Fruit fly (Drosophila melanogaster) whole organism, adult: ENCODE results near the gene Grd.

ENCODE experiments used
- CG12768 ChIP-seq: fragments of 200-800 bp; sonication (Bioruptor generic); optimal IDR thresholded peaks from 2 replicates; lab custom pipeline; 2017; ENCODE audit warnings: missing biosample characterization, missing genetic modification characterization, mild to moderate bottlenecking, moderate library complexity, missing genetic modification reagents
- CG14711 ChIP-seq: fragments of 200-800 bp; sonication (Bioruptor generic); optimal IDR thresholded peaks from 2 replicates; lab custom pipeline; 2018; ENCODE audit warnings: missing biosample characterization, mild to moderate bottlenecking, missing genetic modification characterization, moderate library complexity
- CG1620 ChIP-seq: fragments of 200-800 bp; sonication (Bioruptor generic); optimal IDR thresholded peaks from 2 replicates; lab custom pipeline; 2016; ENCODE audit warnings: missing biosample characterization, missing genetic modification characterization
- CG33017 ChIP-seq: fragments of 200-800 bp; sonication (Bioruptor generic); optimal IDR thresholded peaks from 2 replicates; lab custom pipeline; 2018; ENCODE audit warnings: missing biosample characterization, mild to moderate bottlenecking, missing genetic modification characterization, moderate library complexity
- CG7045 ChIP-seq: fragments of 200-800 bp; sonication (Bioruptor generic); optimal IDR thresholded peaks from 2 replicates; lab custom pipeline; 2017; ENCODE audit warnings: missing biosample characterization, mild to moderate bottlenecking, missing genetic modification characterization
- CG7101 ChIP-seq: fragments of 200-800 bp; sonication (Bioruptor generic); optimal IDR thresholded peaks from 2 replicates; lab custom pipeline; 2018; ENCODE audit warnings: missing biosample characterization, mild to moderate bottlenecking, missing genetic modification characterization, moderate library complexity
- Clk ChIP-seq: fragments of 200-800 bp; sonication (Bioruptor generic); optimal IDR thresholded peaks from 2 replicates; lab custom pipeline; 2017; ENCODE audit warnings: missing biosample characterization, missing genetic modification characterization
- Crg-1 ChIP-seq: fragments of 200-800 bp; sonication (Bioruptor generic); optimal IDR thresholded peaks from 2 replicates; lab custom pipeline; 2016; ENCODE audit warnings: missing biosample characterization, missing genetic modification characterization
- bab1 ChIP-seq: fragments of 200-800 bp; sonication (Bioruptor generic); optimal IDR thresholded peaks from 3 replicates; lab custom pipeline; 2019; ENCODE audit warnings: missing biosample characterization, mild to moderate bottlenecking, missing genetic modification characterization, moderate library complexity
- kay ChIP-seq: fragments of 200-800 bp; sonication (Bioruptor generic); peaks from one replicate; lab custom pipeline; 2016; ENCODE audit warnings: missing biosample characterization, missing genetic modification characterization, borderline replicate concordance
- tj ChIP-seq: fragments of 200-800 bp; sonication (Bioruptor generic); optimal IDR thresholded peaks from 3 replicates; lab custom pipeline; 2017; ENCODE audit warnings: missing biosample characterization, mild to moderate bottlenecking, missing genetic modification characterization, moderate library complexity
- toe ChIP-seq: fragments of 200-800 bp; sonication (Bioruptor generic); optimal IDR thresholded peaks from 2 replicates; lab custom pipeline; 2016; ENCODE audit warnings: missing biosample characterization, missing genetic modification characterization

DNA sequence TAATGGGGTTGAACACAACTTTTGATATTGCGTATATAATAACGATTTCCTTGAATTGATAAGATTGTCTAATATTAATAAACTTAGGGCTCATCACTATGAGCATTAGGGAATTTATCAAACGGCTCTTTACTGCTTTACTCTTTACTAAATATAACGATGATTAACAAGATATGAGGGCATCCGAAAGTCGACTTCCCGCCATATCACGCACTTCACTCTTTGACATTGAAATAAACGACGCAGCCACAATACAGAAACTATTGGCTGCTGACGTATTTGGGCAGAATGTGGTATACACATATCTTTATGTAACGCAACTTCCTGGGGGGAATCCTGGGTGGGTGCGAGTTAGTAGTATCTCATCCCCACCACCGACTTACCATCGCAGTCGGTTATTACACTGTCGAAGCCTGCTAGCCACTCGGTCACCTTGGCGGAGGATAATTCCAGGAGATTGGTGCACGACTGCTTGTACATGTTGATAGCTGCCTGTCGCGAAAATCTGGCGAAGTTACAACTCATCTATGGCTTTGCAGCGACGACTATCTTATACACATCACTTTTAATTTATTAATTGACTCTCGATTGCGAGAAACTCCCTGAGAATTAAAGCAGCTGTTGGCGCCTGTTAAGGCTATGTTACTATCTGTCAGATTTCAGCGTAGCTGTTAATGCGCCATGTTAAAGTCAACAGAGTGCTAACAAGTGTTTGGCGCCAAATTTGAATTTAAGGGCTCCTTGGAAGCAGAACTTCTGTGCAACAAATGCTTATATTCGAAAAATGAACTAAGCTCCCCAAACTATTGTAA lies 20.0 kb downstream of the Grd start, which contains the start of gene CG5567:
- no peak for TF ChIP-seq toe (GFP tag; lab: Kevin White, UChicago)
- no peak for TF ChIP-seq CG33017 (tag; lab: Kevin White, UChicago)
- TF ChIP-seq tj (GFP tag; lab: Kevin White, UChicago), result no peak
- TF ChIP-seq CG1620 (GFP tag; lab: Kevin White, UChicago), result no peak
- peak; percentile 10 for TF ChIP-seq CG12768 (GFP tag; lab: Kevin White, UChicago)
- TF ChIP-seq kay (GFP tag; lab: Kevin White, UChicago), result no peak
- no peak for TF ChIP-seq CG14711 (tag; lab: Kevin White, UChicago)
- TF ChIP-seq Clk, result no peak
- TF ChIP-seq bab1 (GFP tag; lab: Kevin White, UChicago), result no peak
- TF ChIP-seq CG7045, result no peak
- no peak for TF ChIP-seq CG7101 (tag; lab: Kevin White, UChicago)
- no peak for TF ChIP-seq Crg-1
